Fruit fly (Drosophila melanogaster): ENCODE data around the gene Osi13.

Gene Osi13

DNA sequence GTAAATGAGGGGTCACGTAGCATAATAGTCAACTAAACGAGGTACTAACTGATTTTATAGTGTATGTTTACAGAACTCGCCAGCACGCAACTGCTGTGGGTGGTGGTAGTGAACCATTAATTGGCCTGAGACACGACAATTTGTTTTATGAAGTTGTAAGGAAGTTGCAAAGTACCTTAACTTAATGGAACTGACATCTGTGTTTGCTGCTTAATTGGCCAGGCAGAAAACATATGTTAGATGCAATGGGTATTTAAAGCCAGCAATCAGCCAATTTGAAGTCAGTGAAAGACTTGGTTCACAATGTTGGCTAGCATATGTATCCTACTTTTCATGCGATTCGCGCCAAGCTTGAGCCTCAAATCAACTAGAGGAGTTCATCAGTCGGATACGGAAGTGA lies 50.1 kb downstream of the Osi13 start, which contains the start of gene CG17917:
Gene CG17917 (plus strand): TSS at position 301 of the 400 bp plus-strand sequence.
- TF ChIP-seq D1 (tag; optimal IDR thresholded peaks at IDR 0.05) (no peak), rn (GFP tag; IDR thresholded peaks at IDR 0.05) (no peak), CG9948 (tag; optimal IDR thresholded peaks at IDR 0.05) (no peak), gl (tag; optimal IDR thresholded peaks at IDR 0.05) (no peak), CG34367 (tag; optimal IDR thresholded peaks at IDR 0.05) (no peak)

DNA sequence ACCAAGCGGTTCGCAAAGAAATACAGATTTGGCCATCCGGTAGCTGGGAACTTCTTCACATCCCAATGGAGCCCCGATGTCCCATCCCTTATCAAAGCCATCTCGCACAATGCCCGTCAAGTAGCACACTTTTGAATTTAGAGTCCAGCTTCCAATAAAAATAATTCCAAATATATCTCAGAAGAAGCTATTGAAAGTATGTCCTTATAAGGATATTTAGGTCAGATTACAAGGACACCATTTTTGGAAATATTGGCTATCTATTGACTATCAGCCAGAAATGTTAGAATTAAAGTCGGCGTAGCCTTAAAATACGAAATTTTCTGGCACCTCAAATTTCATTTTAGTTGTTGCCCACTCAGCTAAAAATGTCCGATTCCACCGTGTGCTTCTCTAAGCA lies 51.2 kb downstream of the Osi13 start, which contains the start of gene CG10298:
Gene CG10298 (plus strand): TSS at position 301 of the 400 bp plus-strand sequence.
- TF ChIP-seq Pif1B (GFP tag; optimal IDR thresholded peaks at IDR 0.05) (no peak), Ets98B (GFP tag; IDR thresholded peaks at IDR 0.05) (no peak), CG13204 (GFP tag; optimal IDR thresholded peaks at IDR 0.05) (no peak), gl (tag; optimal IDR thresholded peaks at IDR 0.05) (no peak), CG17806 (tag; optimal IDR thresholded peaks at IDR 0.05) (no peak), CG10348 (GFP tag; IDR thresholded peaks at IDR 0.05) (no peak), Snoo (tag; optimal IDR thresholded peaks at IDR 0.05) (no peak), CG12605 (GFP tag; IDR thresholded peaks at IDR 0.05) (no peak), fd96Ca (GFP tag; IDR thresholded peaks at IDR 0.05) (no peak), Pif1A (GFP tag; optimal IDR thresholded peaks at IDR 0.05) (no peak), CG34367 (tag; optimal IDR thresholded peaks at IDR 0.05) (no peak)
